Worm (Caenorhabditis elegans): ENCODE measurements around the gene cash-1.

The cash-1 gene

DNA sequence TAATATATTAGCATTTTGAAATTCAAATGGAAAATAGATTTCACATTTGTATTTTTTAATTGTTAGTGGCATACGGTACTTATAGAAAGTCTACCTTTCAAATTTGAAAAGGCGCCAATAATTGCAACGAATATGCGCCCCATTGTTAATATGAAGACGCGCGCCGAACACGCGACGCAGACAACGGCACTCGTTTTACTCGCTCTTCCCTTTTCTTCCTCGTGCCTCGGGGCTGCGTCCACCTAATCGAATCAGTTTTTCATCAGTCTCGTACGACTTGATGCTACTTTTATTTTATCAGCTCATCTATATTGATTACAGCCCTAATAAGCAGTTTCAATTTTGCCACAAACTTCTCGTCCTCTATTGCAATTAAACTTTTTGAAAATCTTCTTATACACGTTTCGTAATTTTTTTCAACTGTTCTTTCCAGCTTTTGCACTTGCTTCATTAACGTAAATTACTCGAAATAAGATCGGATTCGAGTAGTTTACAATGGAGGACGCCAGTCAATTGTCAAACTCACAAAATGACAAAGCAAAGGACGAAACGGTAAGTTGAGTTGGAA is at the start of gene cash-1 (continued):
- TF ChIP-seq snpc-3.4 (tag; optimal IDR thresholded peaks at IDR 0.05) (peak; percentile 20), nfya-1 (tag; optimal IDR thresholded peaks at IDR 0.05; ENCODE audit: borderline replicate concordance, insufficient read depth) (no peak), xnd-1 (tag; optimal IDR thresholded peaks at IDR 0.05) (peak; percentile 43), hmg-20 (GFP tag; IDR thresholded peaks at IDR 0.05) (no peak), ZK185.1 (tag; optimal IDR thresholded peaks at IDR 0.05; ENCODE audit: poor library complexity, severe bottlenecking) (peak; percentile 47), lsy-27 (tag; optimal IDR thresholded peaks at IDR 0.05; ENCODE audit: borderline replicate concordance, insufficient read depth) (peak; percentile 61), madf-10 (tag; optimal IDR thresholded peaks at IDR 0.05) (peak; percentile 17), D2030.7 (GFP tag; IDR thresholded peaks at IDR 0.05) (peak; percentile 68), ztf-6 (GFP tag; IDR thresholded peaks at IDR 0.05) (no peak), repo-1 (tag; optimal IDR thresholded peaks at IDR 0.05) (no peak), pbrm-1 (GFP tag; IDR thresholded peaks at IDR 0.05) (peak; percentile 37; the same call in 1 of the 2 replicates), ztf-18 (tag; optimal IDR thresholded peaks at IDR 0.05) (peak; percentile 51), ceh-91 (GFP tag; IDR thresholded peaks at IDR 0.05) (peak; percentile 66), rcor-1 (GFP tag; IDR thresholded peaks at IDR 0.05) (0 out of 2 replicates have a peak, but pooled peaks have one; percentile 37), aptf-2 (GFP tag; conservative IDR thresholded peaks at IDR 0.05) (no peak), snpc-1.1 (tag; optimal IDR thresholded peaks at IDR 0.05; ENCODE audit: insufficient read depth) (no peak), ceh-79 (tag; optimal IDR thresholded peaks at IDR 0.05) (no peak)

DNA sequence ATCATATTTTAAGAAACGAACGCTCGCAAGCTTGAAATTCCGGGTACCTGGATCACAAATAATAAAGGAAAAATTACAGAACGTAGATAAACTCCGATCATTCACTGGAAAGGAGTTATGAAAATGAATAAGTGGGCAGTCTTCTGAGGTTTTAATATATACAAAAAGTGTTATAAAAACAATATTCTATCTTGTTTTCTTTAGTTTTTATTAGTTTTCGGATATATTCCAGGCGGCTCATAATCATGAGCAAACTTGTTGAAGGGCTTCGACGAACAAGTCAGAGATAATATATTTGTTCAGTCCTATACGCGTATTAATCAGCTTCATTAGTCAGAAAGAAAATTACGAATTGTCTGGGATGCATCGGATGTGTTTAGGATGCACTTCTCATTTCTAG is 48.1 kb upstream of the cash-1 start, which contains the start of gene gcy-6:
TSS of gene gcy-6 (minus strand) at position 101 of the 400 bp plus-strand sequence.
- TF ChIP-seq madf-6 (GFP tag; IDR thresholded peaks at IDR 0.05) (no peak), athp-1 (tag; optimal IDR thresholded peaks at IDR 0.05) (no peak), ztf-22 (GFP tag; optimal IDR thresholded peaks at IDR 0.05) (no peak), rcor-1 (GFP tag; IDR thresholded peaks at IDR 0.05) (no peak), repo-1 (tag; optimal IDR thresholded peaks at IDR 0.05) (no peak), zim-3 (tag; optimal IDR thresholded peaks at IDR 0.05) (no peak), chd-7 (tag; optimal IDR thresholded peaks at IDR 0.05) (no peak), nhr-179 (tag; optimal IDR thresholded peaks at IDR 0.05) (no peak), F39B2.1 (GFP tag; IDR thresholded peaks at IDR 0.05) (no peak), bed-1 (GFP tag; IDR thresholded peaks at IDR 0.05) (no peak), ets-4 (GFP tag; optimal IDR thresholded peaks at IDR 0.05) (no peak), attf-6 (GFP tag; IDR thresholded peaks at IDR 0.05) (no peak), nhr-80 (tag; optimal IDR thresholded peaks at IDR 0.05) (no peak), B0019.2 (GFP tag; conservative IDR thresholded peaks at IDR 0.05) (no peak), T07F8.4 (tag; optimal IDR thresholded peaks at IDR 0.05) (no peak), ztf-6 (GFP tag; IDR thresholded peaks at IDR 0.05) (no peak), Y79H2A.3 (GFP tag; conservative IDR thresholded peaks at IDR 0.05) (no peak)

DNA sequence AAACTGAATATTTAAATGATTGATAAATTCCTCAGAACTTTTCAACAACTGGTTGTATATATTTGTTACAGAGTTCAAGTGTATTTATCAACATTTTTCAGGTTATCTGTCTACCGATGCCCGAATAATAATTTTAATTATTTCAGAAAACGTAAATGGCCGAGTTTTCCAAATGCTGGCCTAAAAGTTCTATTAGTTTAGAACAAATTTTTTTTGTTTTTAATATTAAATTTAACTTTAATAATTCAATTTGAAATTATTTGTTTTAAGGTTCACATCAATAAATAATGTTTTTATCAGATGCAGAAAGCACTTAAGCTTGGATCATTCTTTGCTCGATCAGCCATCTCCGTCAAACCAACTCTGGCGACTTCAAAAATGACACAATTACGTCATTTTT is 47.7 kb upstream of the cash-1 start, which contains the start of gene trx-2:
TSS of gene trx-2 (plus strand) at position 301 of the 400 bp plus-strand sequence.
- TF ChIP-seq hmg-20 (GFP tag; IDR thresholded peaks at IDR 0.05), result no peak
- no peak for TF ChIP-seq sdz-38 (tag; optimal IDR thresholded peaks at IDR 0.05)
- TF ChIP-seq lin-54 (GFP tag; optimal IDR thresholded peaks at IDR 0.05), result no peak
- no peak for TF ChIP-seq T07F8.4 (tag; optimal IDR thresholded peaks at IDR 0.05)
- no peak for TF ChIP-seq F49E8.2 (tag; optimal IDR thresholded peaks at IDR 0.05; ENCODE audit: insufficient read depth)
- TF ChIP-seq fkh-3 (tag; optimal IDR thresholded peaks at IDR 0.05), result no peak

All from whole organism, young adult.